Worm (Caenorhabditis elegans) whole organism, L1 larva: ENCODE measurements around the gene C07A9.13.

Source experiments
- C04F5.9 ChIP-seq: sonication (generic microtip); optimal IDR thresholded peaks from 2 replicates; lab custom pipeline; 2016; ENCODE audit warnings: missing genetic modification characterization, missing compliant biosample characterization
- C16A3.4 ChIP-seq: fragments of 150-350 bp; optimal IDR thresholded peaks from 2 replicates; lab custom pipeline; 2014; ENCODE audit warnings: missing biosample characterization, missing genetic modification characterization
- C34B4.2 ChIP-seq: sonication (generic microtip); optimal IDR thresholded peaks from 2 replicates; lab custom pipeline; 2017; ENCODE audit warnings: mild to moderate bottlenecking, missing genetic modification characterization, missing compliant biosample characterization
- F16B12.6 ChIP-seq: fragments of 150-350 bp; optimal IDR thresholded peaks from 2 replicates; lab custom pipeline; 2014; ENCODE audit warnings: missing biosample characterization, missing genetic modification characterization
- Y116A8C.19 ChIP-seq: sonication (generic microtip); optimal IDR thresholded peaks from 2 replicates; lab custom pipeline; 2016; ENCODE audit warnings: missing compliant biosample characterization, missing genetic modification characterization, borderline replicate concordance
- alr-1 ChIP-seq: fragments of 200-800 bp; sonication (Bioruptor generic); optimal IDR thresholded peaks from 2 replicates; lab custom pipeline; 2018; ENCODE audit warnings: borderline replicate concordance, mild to moderate bottlenecking, missing genetic modification characterization, missing compliant biosample characterization
- ceh-63 ChIP-seq: fragments of 200-800 bp; sonication (Bioruptor generic); optimal IDR thresholded peaks from 2 replicates; lab custom pipeline; 2018; ENCODE audit warnings: mild to moderate bottlenecking, missing genetic modification characterization, missing compliant biosample characterization
- ceh-88 ChIP-seq: fragments of 200-800 bp; sonication (Bioruptor generic); IDR thresholded peaks from 2 replicates; pipeline ENCODE4 v1.3.6; 2022; ENCODE audit warnings: missing genetic modification characterization, missing compliant biosample characterization
- ceh-90 ChIP-seq: sonication (generic microtip); optimal IDR thresholded peaks from 2 replicates; lab custom pipeline; 2016; ENCODE audit warnings: missing genetic modification characterization, missing compliant biosample characterization
- ces-1 ChIP-seq: fragments of 150-350 bp; optimal IDR thresholded peaks from 2 replicates; lab custom pipeline; 2014; ENCODE audit warnings: missing biosample characterization, missing genetic modification reagents, missing genetic modification characterization
- dsc-1 ChIP-seq: sonication (generic microtip); optimal IDR thresholded peaks from 2 replicates; lab custom pipeline; 2016; ENCODE audit warnings: mild to moderate bottlenecking, missing genetic modification characterization, missing compliant biosample characterization
- egl-13 ChIP-seq: sonication (generic microtip); optimal IDR thresholded peaks from 2 replicates; lab custom pipeline; 2016; ENCODE audit warnings: missing genotype, missing genetic modification reagents, missing genetic modification characterization, missing compliant biosample characterization
- egl-27 ChIP-seq, 2 experiments: fragments of 150-350 bp in 1 of 2; sonication (generic microtip); optimal IDR thresholded peaks; 3 replicates each; lab custom pipeline; 2017 to 2018; ENCODE audit warnings: missing biosample characterization in 2 of 2, missing genetic modification characterization in 2 of 2, missing genetic modification reagents in 2 of 2
- elt-3 ChIP-seq, 6 experiments: fragments of 150-350 bp in 1 of 6; sonication (generic microtip); optimal IDR thresholded peaks; 2 replicates each; lab custom pipeline; 2017 to 2018; ENCODE audit warnings: missing biosample characterization in 6 of 6, missing genetic modification characterization in 6 of 6, inconsistent platforms in 1 of 6
- fkh-10 ChIP-seq: sonication (generic microtip); optimal IDR thresholded peaks from 2 replicates; lab custom pipeline; 2017; ENCODE audit warnings: missing biosample characterization, missing genetic modification reagents, missing genetic modification characterization
- fkh-4 ChIP-seq: sonication (generic microtip); optimal IDR thresholded peaks from 2 replicates; lab custom pipeline; 2016; ENCODE audit warnings: missing compliant biosample characterization, missing genetic modification characterization, borderline replicate concordance
- fkh-8 ChIP-seq: sonication (generic microtip); optimal IDR thresholded peaks from 2 replicates; lab custom pipeline; 2016; ENCODE audit warnings: mild to moderate bottlenecking, missing genetic modification characterization, missing compliant biosample characterization
- grh-1 ChIP-seq: fragments of 200-800 bp; sonication (Bioruptor generic); IDR thresholded peaks from 2 replicates; pipeline ENCODE4 v1.3.6; 2022; ENCODE audit warnings: missing genetic modification reagents, missing genetic modification characterization, missing compliant biosample characterization
- hlh-4 ChIP-seq: sonication (generic microtip); optimal IDR thresholded peaks from 2 replicates; lab custom pipeline; 2016; ENCODE audit warnings: mild to moderate bottlenecking, missing genetic modification characterization, missing compliant biosample characterization
- isw-1 ChIP-seq: fragments of 200-800 bp; sonication (Bioruptor generic); IDR thresholded peaks from 2 replicates; pipeline ENCODE4 v1.3.6; 2022; ENCODE audit warnings: missing genetic modification characterization, missing compliant biosample characterization
- lin-14 ChIP-seq: fragments of 200-800 bp; sonication (Bioruptor generic); optimal IDR thresholded peaks from 2 replicates; lab custom pipeline; 2018; ENCODE audit warnings: mild to moderate bottlenecking, missing genetic modification characterization, moderate library complexity, missing compliant biosample characterization
- lin-15B ChIP-seq: fragments of 150-350 bp; sonication (generic microtip); optimal IDR thresholded peaks from 3 replicates; lab custom pipeline; 2014; ENCODE audit warnings: missing biosample characterization, missing genetic modification characterization
- lin-35 ChIP-seq, 2 experiments: fragments of 150-350 bp; optimal IDR thresholded peaks; 2 replicates each; lab custom pipeline; 2014; ENCODE audit warnings: missing biosample characterization in 2 of 2, missing genetic modification characterization in 2 of 2, missing genetic modification reagents in 2 of 2
- lin-39 ChIP-seq: fragments of 150-350 bp; optimal IDR thresholded peaks from 2 replicates; lab custom pipeline; 2014; ENCODE audit warnings: missing biosample characterization, missing genetic modification reagents, missing genetic modification characterization
- lsy-2 ChIP-seq, 2 experiments: fragments of 150-350 bp; optimal IDR thresholded peaks; 2 replicates each; lab custom pipeline; 2014; ENCODE audit warnings: missing biosample characterization in 2 of 2, missing genetic modification characterization in 2 of 2
- mep-1 ChIP-seq: fragments of 150-350 bp; optimal IDR thresholded peaks from 2 replicates; lab custom pipeline; 2014; ENCODE audit warnings: missing biosample characterization, missing genetic modification characterization
- nhr-11 ChIP-seq: fragments of 150-350 bp; optimal IDR thresholded peaks from 2 replicates; lab custom pipeline; 2014; ENCODE audit warnings: missing biosample characterization, missing genetic modification characterization
- nhr-19 ChIP-seq: fragments of 200-800 bp; sonication (Bioruptor generic); conservative IDR thresholded peaks from 2 replicates; pipeline ENCODE4 v1.3.6; 2022; ENCODE audit warnings: missing genetic modification characterization, missing compliant biosample characterization
- nhr-20 ChIP-seq: sonication (generic microtip); optimal IDR thresholded peaks from 2 replicates; lab custom pipeline; 2016; ENCODE audit warnings: mild to moderate bottlenecking, missing genetic modification characterization, missing compliant biosample characterization
- nhr-237 ChIP-seq: fragments of 150-350 bp; optimal IDR thresholded peaks from 2 replicates; lab custom pipeline; 2014; ENCODE audit warnings: missing biosample characterization, missing genetic modification characterization
- nhr-28 ChIP-seq: fragments of 150-350 bp; optimal IDR thresholded peaks from 2 replicates; lab custom pipeline; 2014; ENCODE audit warnings: missing biosample characterization, missing genetic modification characterization
- nhr-47 ChIP-seq: sonication (generic microtip); optimal IDR thresholded peaks from 2 replicates; lab custom pipeline; 2016; ENCODE audit warnings: mild to moderate bottlenecking, missing genetic modification characterization, moderate library complexity, missing compliant biosample characterization
- nhr-71 ChIP-seq: sonication (generic microtip); optimal IDR thresholded peaks from 2 replicates; lab custom pipeline; 2016; ENCODE audit warnings: mild to moderate bottlenecking, missing genetic modification characterization, moderate library complexity, missing compliant biosample characterization
- nhr-76 ChIP-seq: sonication (generic microtip); optimal IDR thresholded peaks from 2 replicates; lab custom pipeline; 2017; ENCODE audit warnings: missing biosample characterization, missing genetic modification characterization
- nhr-85 ChIP-seq: sonication (generic microtip); peaks from one replicate; lab custom pipeline; 2016; ENCODE audit warnings: missing genetic modification characterization, inconsistent platforms, missing compliant biosample characterization
- nhr-90 ChIP-seq: sonication (generic microtip); optimal IDR thresholded peaks from 2 replicates; lab custom pipeline; 2016; ENCODE audit warnings: mild to moderate bottlenecking, missing genetic modification characterization, missing compliant biosample characterization; ENCODE audit not compliant: poor library complexity
- pag-3 ChIP-seq: sonication (generic microtip); optimal IDR thresholded peaks from 2 replicates; lab custom pipeline; 2017; ENCODE audit warnings: missing genetic modification characterization, mild to moderate bottlenecking, missing compliant biosample characterization, antibody characterized with exemption, borderline replicate concordance; ENCODE audit not compliant: insufficient read depth
- skn-1 ChIP-seq: fragments of 150-350 bp; optimal IDR thresholded peaks from 2 replicates; lab custom pipeline; 2014; ENCODE audit warnings: missing biosample characterization, missing genetic modification characterization
- snpc-4 ChIP-seq: fragments of 150-350 bp; optimal IDR thresholded peaks from 2 replicates; lab custom pipeline; 2014; ENCODE audit warnings: missing biosample characterization, missing genetic modification characterization
- snu-23 ChIP-seq: sonication (generic microtip); optimal IDR thresholded peaks from 2 replicates; lab custom pipeline; 2016; ENCODE audit warnings: missing genetic modification characterization, missing compliant biosample characterization
- sox-4 ChIP-seq: sonication (generic microtip); optimal IDR thresholded peaks from 2 replicates; lab custom pipeline; 2016; ENCODE audit warnings: missing genetic modification characterization, missing compliant biosample characterization
- sptf-1 ChIP-seq: fragments of 150-350 bp; optimal IDR thresholded peaks from 2 replicates; lab custom pipeline; 2014; ENCODE audit warnings: missing biosample characterization, missing genetic modification characterization
- sup-37 ChIP-seq: fragments of 200-800 bp; sonication (Bioruptor generic); optimal IDR thresholded peaks from 2 replicates; lab custom pipeline; 2018; ENCODE audit warnings: mild to moderate bottlenecking, missing genetic modification characterization, missing compliant biosample characterization
- swsn-7 ChIP-seq: sonication (generic microtip); optimal IDR thresholded peaks from 2 replicates; lab custom pipeline; 2016; ENCODE audit warnings: missing genetic modification characterization, missing compliant biosample characterization
- tbx-2 ChIP-seq: sonication (generic microtip); optimal IDR thresholded peaks from 2 replicates; lab custom pipeline; 2016; ENCODE audit warnings: missing genetic modification characterization, missing compliant biosample characterization
- tlp-1 ChIP-seq: fragments of 150-350 bp; optimal IDR thresholded peaks from 2 replicates; lab custom pipeline; 2014; ENCODE audit warnings: missing biosample characterization, missing genetic modification characterization
- unc-62 ChIP-seq: fragments of 150-350 bp; optimal IDR thresholded peaks from 2 replicates; lab custom pipeline; 2014; ENCODE audit warnings: missing biosample characterization, missing genetic modification reagents, missing genetic modification characterization
- unc-86 ChIP-seq: sonication (generic microtip); optimal IDR thresholded peaks from 2 replicates; lab custom pipeline; 2016; ENCODE audit warnings: missing genetic modification characterization, missing compliant biosample characterization
- zag-1 ChIP-seq: fragments of 150-350 bp; optimal IDR thresholded peaks from 2 replicates; lab custom pipeline; 2014; ENCODE audit warnings: missing biosample characterization, missing genetic modification characterization
- zip-4 ChIP-seq: fragments of 200-800 bp; sonication (Bioruptor generic); optimal IDR thresholded peaks from 2 replicates; lab custom pipeline; 2018; ENCODE audit warnings: mild to moderate bottlenecking, missing genetic modification characterization, moderate library complexity, missing compliant biosample characterization
- ztf-11 ChIP-seq, 2 experiments: sonication (generic microtip); optimal IDR thresholded peaks; 2 replicates each; lab custom pipeline; 2016 to 2017; ENCODE audit warnings: missing genetic modification characterization in 2 of 2, missing biosample characterization in 1 of 2, missing compliant biosample characterization in 1 of 2
- ztf-4 ChIP-seq: fragments of 150-350 bp; optimal IDR thresholded peaks from 2 replicates; lab custom pipeline; 2014; ENCODE audit warnings: missing biosample characterization, missing genetic modification characterization

The C07A9.13 gene

ce11 chrIII:9665490-9666179, 15.5 kb downstream of the C07A9.13 start (continued):
- no peak for TF ChIP-seq fkh-4 (tag; lab: Kevin White, UChicago)
- peak; percentile 26 for TF ChIP-seq tbx-2
- no peak for TF ChIP-seq snpc-4
- no peak for TF ChIP-seq ztf-4
- TF ChIP-seq alr-1 (tag; lab: Kevin White, UChicago): no peak
- TF ChIP-seq isw-1 (GFP tag; lab: Robert Waterston, UW): no peak
- TF ChIP-seq nhr-71 (tag; lab: Kevin White, UChicago): peak; percentile 69
- TF ChIP-seq nhr-90: no peak
- TF ChIP-seq sox-4 (tag; lab: Kevin White, UChicago): no peak
- TF ChIP-seq nhr-237 (tag; lab: Kevin White, UChicago): no peak
- no peak for TF ChIP-seq pag-3 (tag; lab: Kevin White, UChicago)
- no peak for TF ChIP-seq lin-15B
- TF ChIP-seq nhr-20 (tag; lab: Kevin White, UChicago): peak; percentile 74
- peak; percentile 38 for TF ChIP-seq nhr-11 (tag; lab: Kevin White, UChicago)
- peak; percentile 7 for TF ChIP-seq C16A3.4
- TF ChIP-seq unc-86 (tag; lab: Kevin White, UChicago): peak; percentile 37
- no peak for TF ChIP-seq zag-1 (tag; lab: Kevin White, UChicago)
- no peak for TF ChIP-seq hlh-4
- peak; percentile 26 for TF ChIP-seq skn-1
- peak; percentile 72 for TF ChIP-seq nhr-85 (tag; lab: Kevin White, UChicago)
- no peak for TF ChIP-seq nhr-76 (tag; lab: Kevin White, UChicago)
- peak; percentile 67 for TF ChIP-seq snu-23
- peak; percentile 11 to 76 for TF ChIP-seq lsy-2 (tag; optimal IDR thresholded peaks at IDR 0.05; lab: Kevin White, UChicago)
- no peak for TF ChIP-seq nhr-28
- TF ChIP-seq sup-37 (GFP tag; lab: Kevin White, UChicago): no peak
- no peak for TF ChIP-seq zip-4 (GFP tag; lab: Kevin White, UChicago)
- no peak for TF ChIP-seq F16B12.6
- no peak for TF ChIP-seq ceh-63 (GFP tag; lab: Kevin White, UChicago)
- TF ChIP-seq ceh-88 (GFP tag; lab: Robert Waterston, UW): no peak
- TF ChIP-seq egl-27 (tag; optimal IDR thresholded peaks at IDR 0.05; lab: Kevin White, UChicago): no peak
- no peak for TF ChIP-seq ztf-11 (tag; optimal IDR thresholded peaks at IDR 0.05; lab: Kevin White, UChicago)
- TF ChIP-seq ces-1: no peak
- TF ChIP-seq egl-13 (tag; lab: Kevin White, UChicago): no peak
- 0 out of 2 replicates have a peak, but pooled peaks have one; percentile 7 for TF ChIP-seq nhr-19 (GFP tag; lab: Robert Waterston, UW)
- no peak for TF ChIP-seq C34B4.2 (tag; lab: Kevin White, UChicago)
- no peak for TF ChIP-seq Y116A8C.19 (tag; lab: Kevin White, UChicago)
- peak; percentile 20 for TF ChIP-seq nhr-47 (tag; lab: Kevin White, UChicago)
- TF ChIP-seq lin-14 (GFP tag; lab: Kevin White, UChicago): peak; percentile 91
- TF ChIP-seq swsn-7 (tag; lab: Kevin White, UChicago): peak; percentile 26
- TF ChIP-seq grh-1 (GFP tag; lab: Robert Waterston, UW): no peak
- no peak for TF ChIP-seq ceh-90 (tag; lab: Kevin White, UChicago)
- no peak for TF ChIP-seq C04F5.9 (tag; lab: Kevin White, UChicago)
- no peak for TF ChIP-seq lin-39 (tag; lab: Kevin White, UChicago)
- no peak for TF ChIP-seq unc-62
- TF ChIP-seq lin-35 (GFP tag; optimal IDR thresholded peaks at IDR 0.05; lab: Kevin White, UChicago): peak; percentile 18 to 56
- TF ChIP-seq mep-1 (tag; lab: Kevin White, UChicago): peak; percentile 57
- TF ChIP-seq elt-3 (tag; optimal IDR thresholded peaks at IDR 0.05; lab: Kevin White, UChicago): peak in 3 of 6 experiments; percentile 0 to 19 (median 15)
- peak; percentile 30 for TF ChIP-seq fkh-8 (tag; lab: Kevin White, UChicago)
- TF ChIP-seq tlp-1 (tag; lab: Kevin White, UChicago): no peak
- peak; percentile 6 for TF ChIP-seq dsc-1 (tag; lab: Kevin White, UChicago)
- peak; percentile 28 for TF ChIP-seq fkh-10 (GFP tag; lab: Kevin White, UChicago)
- TF ChIP-seq sptf-1 (tag; lab: Kevin White, UChicago): no peak
